1 fruit fly cellular context compared by ENCODE assay signal in genomic region chr3R:23725711-23726349, dm6.
TF ChIP-seq lines count a peak whose summit lies in the region.

No protein-coding gene starts in this region.

TF ChIP-seq in whole organism, embryonic, 481 proteins besides CTCF, POLR2A, EP300 and RAD21 (continued from another document and continues in another):
- peak; percentile 61 for TF ChIP-seq CG13296 (GFP tag; optimal IDR thresholded peaks at IDR 0.05; lab: Kevin White, UChicago)
- TF ChIP-seq CG12769 (tag; optimal IDR thresholded peaks at IDR 0.05; lab: Kevin White, UChicago), result peak; percentile 55
- TF ChIP-seq CG17361 (GFP tag; IDR thresholded peaks at IDR 0.05; lab: Robert Waterston, UW), result no peak
- TF ChIP-seq trem (tag; optimal IDR thresholded peaks at IDR 0.05; lab: Kevin White, UChicago), result no peak
- TF ChIP-seq CG15011 (GFP tag; optimal IDR thresholded peaks at IDR 0.05; lab: Kevin White, UChicago), result no peak
- no peak for TF ChIP-seq CG14965 (GFP tag; optimal IDR thresholded peaks at IDR 0.05; lab: Kevin White, UChicago; ENCODE audit: borderline replicate concordance)
- TF ChIP-seq pfk (GFP tag; optimal IDR thresholded peaks at IDR 0.05; lab: Kevin White, UChicago), result peak; percentile 34
- TF ChIP-seq klu (GFP tag; IDR thresholded peaks at IDR 0.05; lab: Robert Waterston, UW), result no peak
- peak; percentile 2 for TF ChIP-seq pho (GFP tag; optimal IDR thresholded peaks at IDR 0.05; lab: Kevin White, UChicago)
- TF ChIP-seq ash1 (GFP tag; optimal IDR thresholded peaks at IDR 0.05; lab: Kevin White, UChicago), result no peak
- TF ChIP-seq prd (optimal IDR thresholded peaks at IDR 0.05; lab: Kevin White, UChicago), result no peak
- TF ChIP-seq prd (GFP tag; IDR thresholded peaks at IDR 0.05; lab: Robert Waterston, UW), result no peak
- peak; percentile 21; the same call in 1 of the 2 replicates for TF ChIP-seq Scr (GFP tag; IDR thresholded peaks at IDR 0.05; lab: Robert Waterston, UW; ENCODE audit: partially characterized antibody)
- peak; percentile 14 for TF ChIP-seq CG12104 (GFP tag; optimal IDR thresholded peaks at IDR 0.05; lab: Kevin White, UChicago)
- no peak for TF ChIP-seq Fer2 (tag; optimal IDR thresholded peaks at IDR 0.05; lab: Kevin White, UChicago)
- TF ChIP-seq BtbVII (GFP tag; optimal IDR thresholded peaks at IDR 0.05; lab: Kevin White, UChicago), result peak; percentile 50
- TF ChIP-seq CG12071 (GFP tag; optimal IDR thresholded peaks at IDR 0.05; lab: Kevin White, UChicago), result peak; percentile 52
- no peak for TF ChIP-seq Ets97D (GFP tag; optimal IDR thresholded peaks at IDR 0.05; lab: Kevin White, UChicago)
- peak; percentile 49; the same call in 1 of the 2 replicates for TF ChIP-seq Atf6 (GFP tag; IDR thresholded peaks at IDR 0.05; lab: Robert Waterston, UW)
- no peak for TF ChIP-seq CkIIα-i1 (GFP tag; IDR thresholded peaks at IDR 0.05; lab: Robert Waterston, UW)
- peak; percentile 19 for TF ChIP-seq scrt (GFP tag; optimal IDR thresholded peaks at IDR 0.05; lab: Kevin White, UChicago)
- TF ChIP-seq onecut (GFP tag; IDR thresholded peaks at IDR 0.05; lab: Robert Waterston, UW), result no peak
- peak; percentile 34 for TF ChIP-seq CG4328 (GFP tag; optimal IDR thresholded peaks at IDR 0.05; lab: Kevin White, UChicago)
- TF ChIP-seq sd (tag; optimal IDR thresholded peaks at IDR 0.05; lab: Kevin White, UChicago), result peak; percentile 61
- TF ChIP-seq CG3407 (GFP tag; optimal IDR thresholded peaks at IDR 0.05; lab: Kevin White, UChicago), result peak; percentile 10
- TF ChIP-seq Rfx (GFP tag; IDR thresholded peaks at IDR 0.05; lab: Robert Waterston, UW), result 0 out of 2 replicates have a peak, but pooled peaks have one; percentile 12
- TF ChIP-seq CG10366 (GFP tag; IDR thresholded peaks at IDR 0.05; lab: Robert Waterston, UW), result no peak
- TF ChIP-seq disco-r (GFP tag; optimal IDR thresholded peaks at IDR 0.05; lab: Kevin White, UChicago), result no peak
- no peak for TF ChIP-seq gro (GFP tag; optimal IDR thresholded peaks at IDR 0.05; lab: Kevin White, UChicago)
- TF ChIP-seq shn (GFP tag; optimal IDR thresholded peaks at IDR 0.05; lab: Kevin White, UChicago), result no peak
- TF ChIP-seq CG42726 (GFP tag; IDR thresholded peaks at IDR 0.05; lab: Robert Waterston, UW; ENCODE audit: partially characterized antibody), result peak; percentile 19; the same call in 1 of the 2 replicates
- TF ChIP-seq CG11723 (GFP tag; optimal IDR thresholded peaks at IDR 0.05; lab: Kevin White, UChicago), result no peak
- TF ChIP-seq ttk (GFP tag; IDR thresholded peaks at IDR 0.05; lab: Robert Waterston, UW), result no peak
- peak; percentile 21 for TF ChIP-seq CG1233 (GFP tag; optimal IDR thresholded peaks at IDR 0.05; lab: Kevin White, UChicago)
- TF ChIP-seq p53 (GFP tag; optimal IDR thresholded peaks at IDR 0.05; lab: Kevin White, UChicago), result no peak
- TF ChIP-seq cg (GFP tag; optimal IDR thresholded peaks at IDR 0.05; lab: Kevin White, UChicago), result peak; percentile 44
- no peak for TF ChIP-seq lola (GFP tag; optimal IDR thresholded peaks at IDR 0.05; lab: Kevin White, UChicago)
- TF ChIP-seq CG7987 (GFP tag; optimal IDR thresholded peaks at IDR 0.05; lab: Kevin White, UChicago), result peak; percentile 23
- TF ChIP-seq crp (GFP tag; optimal IDR thresholded peaks at IDR 0.05; lab: Kevin White, UChicago), result no peak
- no peak for TF ChIP-seq nom (GFP tag; optimal IDR thresholded peaks at IDR 0.05; lab: Kevin White, UChicago)
- TF ChIP-seq CG5180 (GFP tag; optimal IDR thresholded peaks at IDR 0.05; lab: Kevin White, UChicago), result peak; percentile 36
- TF ChIP-seq tap (tag; optimal IDR thresholded peaks at IDR 0.05; lab: Kevin White, UChicago), result no peak
- peak; percentile 71 for TF ChIP-seq abd-A (tag; optimal IDR thresholded peaks at IDR 0.05; lab: Kevin White, UChicago)
- peak; percentile 49 for TF ChIP-seq cwo (GFP tag; optimal IDR thresholded peaks at IDR 0.05; lab: Kevin White, UChicago)
- no peak for TF ChIP-seq twi (tag; optimal IDR thresholded peaks at IDR 0.05; lab: Kevin White, UChicago)
- TF ChIP-seq CG7839 (tag; optimal IDR thresholded peaks at IDR 0.05; lab: Kevin White, UChicago), result no peak
- TF ChIP-seq E2f2 (GFP tag; IDR thresholded peaks at IDR 0.05; lab: Robert Waterston, UW), result no peak
- no peak for TF ChIP-seq bbx (GFP tag; IDR thresholded peaks at IDR 0.05; lab: Robert Waterston, UW; ENCODE audit: partially characterized antibody)
- TF ChIP-seq CG10147 (GFP tag; optimal IDR thresholded peaks at IDR 0.05; lab: Kevin White, UChicago), result no peak
- TF ChIP-seq CG9797 (GFP tag; optimal IDR thresholded peaks at IDR 0.05; lab: Kevin White, UChicago), result no peak
- TF ChIP-seq sens (GFP tag; lab: Kevin White, UChicago), result peak; percentile 66
- TF ChIP-seq sc (optimal IDR thresholded peaks at IDR 0.05; lab: Kevin White, UChicago), result no peak
- TF ChIP-seq sc (GFP tag; optimal IDR thresholded peaks at IDR 0.05; lab: Kevin White, UChicago), result peak; percentile 1
- TF ChIP-seq Stat92E (GFP tag; optimal IDR thresholded peaks at IDR 0.05; lab: Kevin White, UChicago), result no peak
- TF ChIP-seq rib (GFP tag; IDR thresholded peaks at IDR 0.05; lab: Robert Waterston, UW), result peak; percentile 67; the same call in 1 of the 2 replicates
- TF ChIP-seq ase (GFP tag; IDR thresholded peaks at IDR 0.05; lab: Robert Waterston, UW), result no peak
- peak; percentile 49; the same call in 1 of the 2 replicates for TF ChIP-seq CG7372 (GFP tag; IDR thresholded peaks at IDR 0.05; lab: Robert Waterston, UW)
- TF ChIP-seq ci (GFP tag; IDR thresholded peaks at IDR 0.05; lab: Robert Waterston, UW), result peak; percentile 50; the same call in 2 of the 3 replicates
- peak; percentile 35 for TF ChIP-seq CG15601 (tag; optimal IDR thresholded peaks at IDR 0.05; lab: Kevin White, UChicago)
- TF ChIP-seq CG17359 (tag; optimal IDR thresholded peaks at IDR 0.05; lab: Kevin White, UChicago), result peak; percentile 18
- no peak; the same call in 2 of the 3 replicates for TF ChIP-seq dysf (GFP tag; IDR thresholded peaks at IDR 0.05; lab: Robert Waterston, UW)
- peak; percentile 40 for TF ChIP-seq nau (GFP tag; optimal IDR thresholded peaks at IDR 0.05; lab: Kevin White, UChicago)
- TF ChIP-seq chm (GFP tag; IDR thresholded peaks at IDR 0.05; lab: Robert Waterston, UW), result no peak
- TF ChIP-seq Spps (tag; optimal IDR thresholded peaks at IDR 0.05; lab: Kevin White, UChicago), result no peak
- no peak for TF ChIP-seq Abd-B (GFP tag; optimal IDR thresholded peaks at IDR 0.05; lab: Kevin White, UChicago)
- TF ChIP-seq Med (GFP tag; lab: Kevin White, UChicago), result peak; percentile 72
- peak; percentile 39 for TF ChIP-seq ATbp (GFP tag; optimal IDR thresholded peaks at IDR 0.05; lab: Kevin White, UChicago)
- no peak for TF ChIP-seq exex (tag; optimal IDR thresholded peaks at IDR 0.05; lab: Kevin White, UChicago)
- TF ChIP-seq ssp (GFP tag; IDR thresholded peaks at IDR 0.05; lab: Robert Waterston, UW), result no peak
- no peak for TF ChIP-seq mam (GFP tag; optimal IDR thresholded peaks at IDR 0.05; lab: Kevin White, UChicago)
- TF ChIP-seq Sox102F (GFP tag; optimal IDR thresholded peaks at IDR 0.05; lab: Kevin White, UChicago), result no peak
- 0 out of 3 replicates have a peak, but pooled peaks have one; percentile 9 for TF ChIP-seq so (GFP tag; IDR thresholded peaks at IDR 0.05; lab: Robert Waterston, UW)
- TF ChIP-seq HLH3B (GFP tag; IDR thresholded peaks at IDR 0.05; lab: Robert Waterston, UW), result 0 out of 2 replicates have a peak, but pooled peaks have one; percentile 21
- peak; percentile 63; the same call in 1 of the 2 replicates for TF ChIP-seq sob (GFP tag; IDR thresholded peaks at IDR 0.05; lab: Robert Waterston, UW)
- TF ChIP-seq CG2199 (GFP tag; IDR thresholded peaks at IDR 0.05; lab: Robert Waterston, UW), result no peak
- TF ChIP-seq CG17568 (GFP tag; optimal IDR thresholded peaks at IDR 0.05; lab: Kevin White, UChicago), result no peak
- no peak for TF ChIP-seq CG10959 (GFP tag; IDR thresholded peaks at IDR 0.05; lab: Robert Waterston, UW)
- TF ChIP-seq lbe (GFP tag; optimal IDR thresholded peaks at IDR 0.05; lab: Kevin White, UChicago), result peak; percentile 17
- no peak for TF ChIP-seq insv (GFP tag; optimal IDR thresholded peaks at IDR 0.05; lab: Kevin White, UChicago)
- no peak for TF ChIP-seq Eip74EF (GFP tag; optimal IDR thresholded peaks at IDR 0.05; lab: Kevin White, UChicago)
- no peak for TF ChIP-seq ind (GFP tag; optimal IDR thresholded peaks at IDR 0.05; lab: Kevin White, UChicago)
- peak; percentile 78 for TF ChIP-seq CG34376 (GFP tag; optimal IDR thresholded peaks at IDR 0.05; lab: Kevin White, UChicago)
- no peak for TF ChIP-seq H2.0 (GFP tag; IDR thresholded peaks at IDR 0.05; lab: Robert Waterston, UW)
- peak; percentile 33 for TF ChIP-seq CG3281 (GFP tag; optimal IDR thresholded peaks at IDR 0.05; lab: Kevin White, UChicago)
- TF ChIP-seq CG13894 (tag; optimal IDR thresholded peaks at IDR 0.05; lab: Kevin White, UChicago), result peak; percentile 93
- no peak for TF ChIP-seq CG8765 (GFP tag; IDR thresholded peaks at IDR 0.05; lab: Robert Waterston, UW)
- TF ChIP-seq ac (GFP tag; optimal IDR thresholded peaks at IDR 0.05; lab: Kevin White, UChicago), result no peak
- TF ChIP-seq Tbp (GFP tag; optimal IDR thresholded peaks at IDR 0.05; lab: Kevin White, UChicago), result no peak
- no peak for TF ChIP-seq tup (GFP tag; optimal IDR thresholded peaks at IDR 0.05; lab: Kevin White, UChicago)
- no peak for TF ChIP-seq lmd (GFP tag; IDR thresholded peaks at IDR 0.05; lab: Robert Waterston, UW)
- no peak for TF ChIP-seq dm (GFP tag; optimal IDR thresholded peaks at IDR 0.05; lab: Kevin White, UChicago)
- no peak for TF ChIP-seq CG17385 (GFP tag; optimal IDR thresholded peaks at IDR 0.05; lab: Kevin White, UChicago)
- no peak for TF ChIP-seq ewg (GFP tag; optimal IDR thresholded peaks at IDR 0.05; lab: Kevin White, UChicago)
- TF ChIP-seq chn (GFP tag; optimal IDR thresholded peaks at IDR 0.05; lab: Kevin White, UChicago), result no peak
- TF ChIP-seq CG3163 (GFP tag; optimal IDR thresholded peaks at IDR 0.05; lab: Kevin White, UChicago), result no peak
- peak; percentile 67 for TF ChIP-seq Deaf1 (tag; optimal IDR thresholded peaks at IDR 0.05; lab: Kevin White, UChicago)
- TF ChIP-seq CG18599 (GFP tag; optimal IDR thresholded peaks at IDR 0.05; lab: Kevin White, UChicago), result peak; percentile 66
- TF ChIP-seq Adf1 (GFP tag; IDR thresholded peaks at IDR 0.05; lab: Robert Waterston, UW), result peak; percentile 17; the same call in 1 of the 2 replicates
- peak; percentile 11 for TF ChIP-seq CG13775 (GFP tag; optimal IDR thresholded peaks at IDR 0.05; lab: Kevin White, UChicago)
- TF ChIP-seq D19A (tag; optimal IDR thresholded peaks at IDR 0.05; lab: Kevin White, UChicago), result peak; percentile 38
- TF ChIP-seq B-H2 (GFP tag; optimal IDR thresholded peaks at IDR 0.05; lab: Kevin White, UChicago), result peak; percentile 66
- TF ChIP-seq Blimp-1 (GFP tag; optimal IDR thresholded peaks at IDR 0.05; lab: Kevin White, UChicago), result peak; percentile 11
- peak; percentile 68 for TF ChIP-seq HmgZ (tag; optimal IDR thresholded peaks at IDR 0.05; lab: Kevin White, UChicago)
- TF ChIP-seq Trl (optimal IDR thresholded peaks at IDR 0.05; lab: Kevin White, UChicago), result peak in 1 of 2 experiments; percentile 1
- no peak for TF ChIP-seq Trl (GFP tag; optimal IDR thresholded peaks at IDR 0.05; lab: Kevin White, UChicago)
- no peak for TF ChIP-seq Nf-YB (GFP tag; optimal IDR thresholded peaks at IDR 0.05; lab: Kevin White, UChicago)
- no peak for TF ChIP-seq Vsx1 (GFP tag; optimal IDR thresholded peaks at IDR 0.05; lab: Kevin White, UChicago)
- TF ChIP-seq CG12299 (tag; optimal IDR thresholded peaks at IDR 0.05; lab: Kevin White, UChicago), result peak; percentile 30
- peak; percentile 11 for TF ChIP-seq Sox100B (GFP tag; optimal IDR thresholded peaks at IDR 0.05; lab: Kevin White, UChicago)
- TF ChIP-seq CG12219 (GFP tag; optimal IDR thresholded peaks at IDR 0.05; lab: Kevin White, UChicago), result no peak
- TF ChIP-seq CG17612 (GFP tag; IDR thresholded peaks at IDR 0.05; lab: Robert Waterston, UW), result 0 out of 2 replicates have a peak, but pooled peaks have one; percentile 7
- peak; percentile 78 for TF ChIP-seq sqz (GFP tag; optimal IDR thresholded peaks at IDR 0.05; lab: Kevin White, UChicago)
- TF ChIP-seq CG32767 (GFP tag; IDR thresholded peaks at IDR 0.05; lab: Robert Waterston, UW), result 0 out of 2 replicates have a peak, but pooled peaks have one; percentile 14
- 0 out of 2 replicates have a peak, but pooled peaks have one; percentile 7 for TF ChIP-seq CG13287 (GFP tag; IDR thresholded peaks at IDR 0.05; lab: Robert Waterston, UW; ENCODE audit: partially characterized antibody)
- TF ChIP-seq CG15514 (GFP tag; optimal IDR thresholded peaks at IDR 0.05; lab: Kevin White, UChicago), result peak; percentile 40
- peak; percentile 46; the same call in 1 of the 2 replicates for TF ChIP-seq vvl (GFP tag; IDR thresholded peaks at IDR 0.05; lab: Robert Waterston, UW)
- TF ChIP-seq CG10565 (GFP tag; optimal IDR thresholded peaks at IDR 0.05; lab: Kevin White, UChicago), result no peak
- TF ChIP-seq tx (GFP tag; optimal IDR thresholded peaks at IDR 0.05; lab: Kevin White, UChicago), result no peak
- TF ChIP-seq CG10431 (GFP tag; optimal IDR thresholded peaks at IDR 0.05; lab: Kevin White, UChicago), result peak; percentile 52
- peak; percentile 86 for TF ChIP-seq CG10543 (GFP tag; optimal IDR thresholded peaks at IDR 0.05; lab: Kevin White, UChicago)
- TF ChIP-seq CG7928 (GFP tag; optimal IDR thresholded peaks at IDR 0.05; lab: Kevin White, UChicago), result no peak
- no peak for TF ChIP-seq CG4820 (GFP tag; optimal IDR thresholded peaks at IDR 0.05; lab: Kevin White, UChicago)
- peak; percentile 9 for TF ChIP-seq CG15269 (tag; optimal IDR thresholded peaks at IDR 0.05; lab: Kevin White, UChicago)
- no peak for TF ChIP-seq CG6683 (GFP tag; optimal IDR thresholded peaks at IDR 0.05; lab: Kevin White, UChicago)
- no peak for TF ChIP-seq CG12659 (GFP tag; optimal IDR thresholded peaks at IDR 0.05; lab: Kevin White, UChicago)
- TF ChIP-seq CoRest (tag; optimal IDR thresholded peaks at IDR 0.05; lab: Kevin White, UChicago), result peak; percentile 20
- TF ChIP-seq CG1602 (GFP tag; optimal IDR thresholded peaks at IDR 0.05; lab: Kevin White, UChicago), result no peak
- TF ChIP-seq Pdp1 (GFP tag; optimal IDR thresholded peaks at IDR 0.05; lab: Kevin White, UChicago), result peak in 1 of 2 experiments; percentile 51
- TF ChIP-seq CG31224 (GFP tag; IDR thresholded peaks at IDR 0.05; lab: Robert Waterston, UW), result peak; percentile 100
- peak; percentile 71 for TF ChIP-seq ftz-f1 (GFP tag; optimal IDR thresholded peaks at IDR 0.05; lab: Kevin White, UChicago)
- no peak for TF ChIP-seq Hsf (GFP tag; optimal IDR thresholded peaks at IDR 0.05; lab: Kevin White, UChicago)
- TF ChIP-seq salm (tag; optimal IDR thresholded peaks at IDR 0.05; lab: Kevin White, UChicago), result peak; percentile 28
- TF ChIP-seq Elba2 (GFP tag; optimal IDR thresholded peaks at IDR 0.05; lab: Kevin White, UChicago), result no peak
